Fruit fly (Drosophila melanogaster): ENCODE data around the gene Gr97a.

The Gr97a gene

DNA sequence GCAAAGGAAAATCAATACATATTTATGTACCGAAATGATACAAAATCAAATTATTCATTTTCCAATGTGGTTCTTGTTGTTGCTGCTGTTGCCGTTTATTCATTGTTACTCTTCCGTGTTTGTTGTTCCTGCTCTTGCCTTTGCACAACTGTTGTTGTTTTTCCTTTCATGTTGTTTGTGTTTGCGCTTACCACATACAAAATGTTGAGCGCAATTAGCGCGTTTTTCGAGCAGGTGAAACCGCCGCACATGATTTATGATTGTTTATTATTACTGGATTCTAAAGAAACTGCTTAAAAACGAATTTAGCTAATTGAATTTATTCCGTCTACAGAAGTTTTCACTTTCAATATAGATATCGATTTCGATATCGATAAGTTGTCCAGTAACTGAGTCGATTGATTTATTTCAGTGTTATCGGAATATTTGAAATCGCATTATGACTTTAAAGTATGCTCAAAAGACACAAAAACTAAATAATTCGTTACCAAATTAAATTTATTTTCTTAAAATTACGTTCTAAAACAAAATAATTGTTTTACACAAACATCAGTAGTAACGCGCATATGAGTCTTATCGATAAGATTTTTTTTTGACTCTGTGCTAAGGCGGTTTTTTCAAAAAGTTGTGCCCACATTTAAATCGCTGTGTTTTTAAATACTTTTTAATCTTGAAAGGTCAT is 1.7 kb downstream of the Gr97a start, which contains the start of gene Tsp97E:
TSS of gene Tsp97E (minus strand) at position 366 of the 682 bp plus-strand sequence.
- TF ChIP-seq lola (GFP tag; optimal IDR thresholded peaks at IDR 0.05) (no peak), jim (GFP tag; optimal IDR thresholded peaks at IDR 0.05) (no peak), dsf (GFP tag; optimal IDR thresholded peaks at IDR 0.05; ENCODE audit: borderline replicate concordance) (no peak), Sp1 (GFP tag; optimal IDR thresholded peaks at IDR 0.05) (peak; percentile 5), tai (GFP tag; optimal IDR thresholded peaks at IDR 0.05) (no peak), fru (GFP tag; optimal IDR thresholded peaks at IDR 0.05) (peak; percentile 54), sv (GFP tag; optimal IDR thresholded peaks at IDR 0.05) (no peak), Dif (GFP tag; optimal IDR thresholded peaks at IDR 0.05; ENCODE audit: partially characterized antibody) (no peak), pan (optimal IDR thresholded peaks at IDR 0.05) (no peak), N (GFP tag; optimal IDR thresholded peaks at IDR 0.05) (no peak), Dfd (GFP tag; optimal IDR thresholded peaks at IDR 0.05) (no peak), brk (GFP tag; optimal IDR thresholded peaks at IDR 0.05) (peak; percentile 25), CrebA (GFP tag; optimal IDR thresholded peaks at IDR 0.05; ENCODE audit: borderline replicate concordance) (no peak), Jra (GFP tag; optimal IDR thresholded peaks at IDR 0.05) (no peak), Hnf4 (GFP tag; optimal IDR thresholded peaks at IDR 0.05) (peak; percentile 3), woc (GFP tag; optimal IDR thresholded peaks at IDR 0.05) (no peak), OdsH (GFP tag; optimal IDR thresholded peaks at IDR 0.05) (no peak), Mio (GFP tag; optimal IDR thresholded peaks at IDR 0.05) (no peak), dl (GFP tag; optimal IDR thresholded peaks at IDR 0.05; ENCODE audit: insufficient read depth in 1 of 2, partially characterized antibody in 2 of 2) (no peak), Myc (optimal IDR thresholded peaks at IDR 0.05) (no peak), HLH106 (tag; optimal IDR thresholded peaks at IDR 0.05) (no peak), ey (GFP tag; optimal IDR thresholded peaks at IDR 0.05) (no peak), foxo (GFP tag; optimal IDR thresholded peaks at IDR 0.05) (no peak), CG9705 (GFP tag; optimal IDR thresholded peaks at IDR 0.05) (no peak), psq (GFP tag; optimal IDR thresholded peaks at IDR 0.05) (no peak), h (GFP tag; optimal IDR thresholded peaks at IDR 0.05) (no peak), Hr83 (GFP tag; optimal IDR thresholded peaks at IDR 0.05; ENCODE audit: poor library complexity, severe bottlenecking) (no peak), Hr78 (GFP tag; optimal IDR thresholded peaks at IDR 0.05) (no peak), GATAd (GFP tag; optimal IDR thresholded peaks at IDR 0.05) (no peak), rgr (GFP tag; optimal IDR thresholded peaks at IDR 0.05) (no peak), CG32264 (GFP tag; optimal IDR thresholded peaks at IDR 0.05) (no peak), usp (GFP tag; optimal IDR thresholded peaks at IDR 0.05) (no peak), Rel (GFP tag; optimal IDR thresholded peaks at IDR 0.05) (no peak), Rel (tag; optimal IDR thresholded peaks at IDR 0.05) (no peak)

dm6 chr3R:26963747-26964174 is 2.5 kb downstream of the Gr97a start:
- TF ChIP-seq Mio (GFP tag; optimal IDR thresholded peaks at IDR 0.05): no peak
- TF ChIP-seq dsf (GFP tag; optimal IDR thresholded peaks at IDR 0.05; ENCODE audit: borderline replicate concordance): no peak
- TF ChIP-seq Hnf4 (GFP tag; optimal IDR thresholded peaks at IDR 0.05): peak; percentile 20
- TF ChIP-seq Sp1 (GFP tag; optimal IDR thresholded peaks at IDR 0.05): peak; percentile 40
- TF ChIP-seq CG9705 (GFP tag; optimal IDR thresholded peaks at IDR 0.05): peak; percentile 29
- TF ChIP-seq Rel (GFP tag; optimal IDR thresholded peaks at IDR 0.05): no peak
- TF ChIP-seq Rel (tag; optimal IDR thresholded peaks at IDR 0.05): no peak
- TF ChIP-seq foxo (GFP tag; optimal IDR thresholded peaks at IDR 0.05): peak in 1 of 2 experiments; percentile 71
- TF ChIP-seq Jra (GFP tag; optimal IDR thresholded peaks at IDR 0.05): no peak
- peak; percentile 20 for TF ChIP-seq rgr (GFP tag; optimal IDR thresholded peaks at IDR 0.05)
- no peak for TF ChIP-seq N (GFP tag; optimal IDR thresholded peaks at IDR 0.05)
- no peak for TF ChIP-seq CrebA (GFP tag; optimal IDR thresholded peaks at IDR 0.05; ENCODE audit: borderline replicate concordance)
- TF ChIP-seq tai (GFP tag; optimal IDR thresholded peaks at IDR 0.05): no peak
- peak; percentile 18 for TF ChIP-seq sv (GFP tag; optimal IDR thresholded peaks at IDR 0.05)
- no peak for TF ChIP-seq Myc (optimal IDR thresholded peaks at IDR 0.05)
- TF ChIP-seq Dif (GFP tag; optimal IDR thresholded peaks at IDR 0.05; ENCODE audit: partially characterized antibody): no peak
- no peak for TF ChIP-seq Hr78 (GFP tag; optimal IDR thresholded peaks at IDR 0.05)
- no peak for TF ChIP-seq brk (GFP tag; optimal IDR thresholded peaks at IDR 0.05)
- peak; percentile 36 for TF ChIP-seq br (GFP tag; optimal IDR thresholded peaks at IDR 0.05)
- no peak for TF ChIP-seq jim (GFP tag; optimal IDR thresholded peaks at IDR 0.05)
- TF ChIP-seq HLH106 (tag; optimal IDR thresholded peaks at IDR 0.05): peak; percentile 61
- no peak for TF ChIP-seq Abd-B (GFP tag; optimal IDR thresholded peaks at IDR 0.05)
- peak; percentile 19 for TF ChIP-seq woc (GFP tag; optimal IDR thresholded peaks at IDR 0.05)
- TF ChIP-seq CG32264 (GFP tag; optimal IDR thresholded peaks at IDR 0.05): no peak
- peak; percentile 64 for TF ChIP-seq dmrt93B (GFP tag; optimal IDR thresholded peaks at IDR 0.05)
- peak; percentile 64 for TF ChIP-seq sage (GFP tag; optimal IDR thresholded peaks at IDR 0.05)
- TF ChIP-seq pan (optimal IDR thresholded peaks at IDR 0.05): no peak
- peak; percentile 25 for TF ChIP-seq OdsH (GFP tag; optimal IDR thresholded peaks at IDR 0.05)
- TF ChIP-seq Hr83 (GFP tag; optimal IDR thresholded peaks at IDR 0.05; ENCODE audit: poor library complexity, severe bottlenecking): no peak
- TF ChIP-seq psq (GFP tag; optimal IDR thresholded peaks at IDR 0.05): no peak
- TF ChIP-seq lola (GFP tag; optimal IDR thresholded peaks at IDR 0.05): no peak
- peak; percentile 37 for TF ChIP-seq h (GFP tag; optimal IDR thresholded peaks at IDR 0.05)
- TF ChIP-seq Dfd (GFP tag; optimal IDR thresholded peaks at IDR 0.05): no peak
- TF ChIP-seq dl (GFP tag; optimal IDR thresholded peaks at IDR 0.05; ENCODE audit: insufficient read depth in 1 of 2, partially characterized antibody in 2 of 2): no peak
- TF ChIP-seq fru (GFP tag; optimal IDR thresholded peaks at IDR 0.05): peak; percentile 24
- TF ChIP-seq ey (GFP tag; optimal IDR thresholded peaks at IDR 0.05): peak; percentile 47
- TF ChIP-seq usp (GFP tag; optimal IDR thresholded peaks at IDR 0.05): no peak
- no peak for TF ChIP-seq Vsx2 (GFP tag; optimal IDR thresholded peaks at IDR 0.05; ENCODE audit: partially characterized antibody)
- TF ChIP-seq GATAd (GFP tag; optimal IDR thresholded peaks at IDR 0.05): no peak
